ENCODE assay signal across 1 fruit fly cellular context in genomic region chr3R:17810951-17811706, dm6.
TF ChIP-seq lines count a peak whose summit lies in the region.

Gene Alg1 (minus strand): TSS chr3R:17811134.
Gene tinc (plus strand): TSS chr3R:17811541.

TF ChIP-seq in whole organism, embryonic, 481 proteins besides CTCF, POLR2A, EP300 and RAD21 (continued from another document and continues in another):
- TF ChIP-seq sqz (GFP tag; optimal IDR thresholded peaks at IDR 0.05; lab: Kevin White, UChicago) (peak; percentile 13), run (tag; optimal IDR thresholded peaks at IDR 0.05; lab: Kevin White, UChicago) (peak; percentile 37), Elba2 (GFP tag; optimal IDR thresholded peaks at IDR 0.05; lab: Kevin White, UChicago) (no peak), Taf1 (GFP tag; IDR thresholded peaks at IDR 0.05; lab: Robert Waterston, UW) (peak; percentile 60), CG9215 (GFP tag; IDR thresholded peaks at IDR 0.05; lab: Robert Waterston, UW) (0 out of 2 replicates have a peak, but pooled peaks have one; percentile 25), so (GFP tag; IDR thresholded peaks at IDR 0.05; lab: Robert Waterston, UW) (no peak), CG34376 (GFP tag; optimal IDR thresholded peaks at IDR 0.05; lab: Kevin White, UChicago) (peak; percentile 22), CG11093 (GFP tag; IDR thresholded peaks at IDR 0.05; lab: Robert Waterston, UW) (no peak), vvl (GFP tag; IDR thresholded peaks at IDR 0.05; lab: Robert Waterston, UW) (peak; percentile 84), abd-A (tag; optimal IDR thresholded peaks at IDR 0.05; lab: Kevin White, UChicago) (no peak), gce (GFP tag; IDR thresholded peaks at IDR 0.05; lab: Robert Waterston, UW) (no peak), CG7839 (tag; optimal IDR thresholded peaks at IDR 0.05; lab: Kevin White, UChicago) (peak; percentile 77), Stat92E (GFP tag; optimal IDR thresholded peaks at IDR 0.05; lab: Kevin White, UChicago) (peak in 1 of 3 experiments; percentile 71), CG30431 (GFP tag; optimal IDR thresholded peaks at IDR 0.05; lab: Kevin White, UChicago) (no peak), Eip74EF (GFP tag; optimal IDR thresholded peaks at IDR 0.05; lab: Kevin White, UChicago) (peak in 1 of 2 experiments; percentile 43), exex (tag; optimal IDR thresholded peaks at IDR 0.05; lab: Kevin White, UChicago) (peak; percentile 46), NfI (GFP tag; optimal IDR thresholded peaks at IDR 0.05; lab: Kevin White, UChicago) (peak; percentile 40), dmrt99B (tag; optimal IDR thresholded peaks at IDR 0.05; lab: Kevin White, UChicago) (peak; percentile 77), CG2678 (tag; optimal IDR thresholded peaks at IDR 0.05; lab: Kevin White, UChicago) (peak; percentile 86), Poxn (GFP tag; IDR thresholded peaks at IDR 0.05; lab: Robert Waterston, UW) (0 out of 2 replicates have a peak, but pooled peaks have one; percentile 7), CG10209 (GFP tag; optimal IDR thresholded peaks at IDR 0.05; lab: Kevin White, UChicago) (peak; percentile 53), bcd (GFP tag; optimal IDR thresholded peaks at IDR 0.05; lab: Kevin White, UChicago) (peak; percentile 45), klu (GFP tag; IDR thresholded peaks at IDR 0.05; lab: Robert Waterston, UW) (no peak), ems (GFP tag; optimal IDR thresholded peaks at IDR 0.05; lab: Kevin White, UChicago) (peak; percentile 28), CG9817 (tag; optimal IDR thresholded peaks at IDR 0.05; lab: Kevin White, UChicago) (peak; percentile 61), ken (GFP tag; IDR thresholded peaks at IDR 0.05; lab: Robert Waterston, UW) (peak; percentile 15; the same call in 1 of the 3 replicates), CG6813 (GFP tag; optimal IDR thresholded peaks at IDR 0.05; lab: Kevin White, UChicago) (no peak), cas (GFP tag; IDR thresholded peaks at IDR 0.05; lab: Robert Waterston, UW) (peak; percentile 46; the same call in 1 of the 2 replicates), BEAF-32 (GFP tag; optimal IDR thresholded peaks at IDR 0.05; lab: Kevin White, UChicago) (peak; percentile 36), insv (GFP tag; optimal IDR thresholded peaks at IDR 0.05; lab: Kevin White, UChicago) (peak in 1 of 2 experiments; percentile 55), CG13624 (GFP tag; optimal IDR thresholded peaks at IDR 0.05; lab: Kevin White, UChicago) (peak; percentile 63), CG9727 (GFP tag; optimal IDR thresholded peaks at IDR 0.05; lab: Kevin White, UChicago) (peak; percentile 65), pzg (GFP tag; optimal IDR thresholded peaks at IDR 0.05; lab: Kevin White, UChicago) (peak; percentile 90), CG14710 (tag; optimal IDR thresholded peaks at IDR 0.05; lab: Kevin White, UChicago) (peak; percentile 85), CG6791 (GFP tag; IDR thresholded peaks at IDR 0.05; lab: Robert Waterston, UW; ENCODE audit: partially characterized antibody) (0 out of 3 replicates have a peak, but pooled peaks have one; percentile 8), Hey (tag; optimal IDR thresholded peaks at IDR 0.05; lab: Kevin White, UChicago) (no peak), CG7372 (GFP tag; IDR thresholded peaks at IDR 0.05; lab: Robert Waterston, UW) (peak; percentile 26; the same call in 1 of the 2 replicates), CG6854 (GFP tag; optimal IDR thresholded peaks at IDR 0.05; lab: Kevin White, UChicago) (peak; percentile 41), HLH54F (GFP tag; optimal IDR thresholded peaks at IDR 0.05; lab: Kevin White, UChicago) (peak; percentile 42), Med (GFP tag; lab: Kevin White, UChicago) (peak; percentile 75), zfh1 (GFP tag; IDR thresholded peaks at IDR 0.05; lab: Robert Waterston, UW) (peak; percentile 58; the same call in 1 of the 3 replicates), pb (GFP tag; optimal IDR thresholded peaks at IDR 0.05; lab: Kevin White, UChicago) (no peak), tna (GFP tag; IDR thresholded peaks at IDR 0.05; lab: Robert Waterston, UW; ENCODE audit: partially characterized antibody) (no peak), dpn (GFP tag; optimal IDR thresholded peaks at IDR 0.05; lab: Kevin White, UChicago) (peak; percentile 46 to 72), ato (GFP tag; IDR thresholded peaks at IDR 0.05; lab: Robert Waterston, UW; ENCODE audit: partially characterized antibody) (peak; percentile 52; the same call in 1 of the 2 replicates), CG13296 (GFP tag; optimal IDR thresholded peaks at IDR 0.05; lab: Kevin White, UChicago) (peak; percentile 81), az2 (GFP tag; optimal IDR thresholded peaks at IDR 0.05; lab: Kevin White, UChicago) (peak; percentile 55), CG9876 (GFP tag; optimal IDR thresholded peaks at IDR 0.05; lab: Kevin White, UChicago) (no peak), Trl (optimal IDR thresholded peaks at IDR 0.05; lab: Kevin White, UChicago) (no peak), Trl (GFP tag; optimal IDR thresholded peaks at IDR 0.05; lab: Kevin White, UChicago) (peak; percentile 45), CG32532 (GFP tag; IDR thresholded peaks at IDR 0.05; lab: Robert Waterston, UW) (peak; percentile 79), CG14667 (GFP tag; IDR thresholded peaks at IDR 0.05; lab: Robert Waterston, UW) (no peak), scrt (GFP tag; optimal IDR thresholded peaks at IDR 0.05; lab: Kevin White, UChicago) (peak; percentile 16), kay (GFP tag; optimal IDR thresholded peaks at IDR 0.05; lab: Kevin White, UChicago) (peak; percentile 21), CG13775 (GFP tag; optimal IDR thresholded peaks at IDR 0.05; lab: Kevin White, UChicago) (peak; percentile 56), CG3407 (GFP tag; optimal IDR thresholded peaks at IDR 0.05; lab: Kevin White, UChicago) (no peak), gcm (GFP tag; optimal IDR thresholded peaks at IDR 0.05; lab: Kevin White, UChicago) (peak; percentile 52), mam (GFP tag; optimal IDR thresholded peaks at IDR 0.05; lab: Kevin White, UChicago) (peak; percentile 55), CG18764 (GFP tag; optimal IDR thresholded peaks at IDR 0.05; lab: Kevin White, UChicago) (peak; percentile 19), wdn (GFP tag; IDR thresholded peaks at IDR 0.05; lab: Robert Waterston, UW) (0 out of 2 replicates have a peak, but pooled peaks have one; percentile 32), Sry-δ (GFP tag; optimal IDR thresholded peaks at IDR 0.05; lab: Kevin White, UChicago) (peak; percentile 23), phol (tag; optimal IDR thresholded peaks at IDR 0.05; lab: Kevin White, UChicago) (peak; percentile 79), CG14860 (GFP tag; IDR thresholded peaks at IDR 0.05; lab: Robert Waterston, UW; ENCODE audit: partially characterized antibody) (no peak), Abd-B (GFP tag; optimal IDR thresholded peaks at IDR 0.05; lab: Kevin White, UChicago) (peak; percentile 8), cad (GFP tag; optimal IDR thresholded peaks at IDR 0.05; lab: Kevin White, UChicago) (no peak), bsh (GFP tag; optimal IDR thresholded peaks at IDR 0.05; lab: Kevin White, UChicago) (peak in 1 of 2 experiments; percentile 68), Xrp1 (GFP tag; IDR thresholded peaks at IDR 0.05; lab: Robert Waterston, UW) (peak; percentile 68), Meics (GFP tag; optimal IDR thresholded peaks at IDR 0.05; lab: Kevin White, UChicago) (peak; percentile 67), danr (GFP tag; IDR thresholded peaks at IDR 0.05; lab: Robert Waterston, UW) (no peak), CG3847 (GFP tag; IDR thresholded peaks at IDR 0.05; lab: Robert Waterston, UW) (peak; percentile 69), CG3281 (GFP tag; optimal IDR thresholded peaks at IDR 0.05; lab: Kevin White, UChicago) (peak; percentile 64), cg (GFP tag; optimal IDR thresholded peaks at IDR 0.05; lab: Kevin White, UChicago) (peak; percentile 87), slbo (GFP tag; IDR thresholded peaks at IDR 0.05; lab: Robert Waterston, UW) (peak; percentile 74), jigr1 (GFP tag; IDR thresholded peaks at IDR 0.05; lab: Robert Waterston, UW) (no peak), Xbp1 (GFP tag; optimal IDR thresholded peaks at IDR 0.05; lab: Kevin White, UChicago) (peak; percentile 64), Hand (GFP tag; optimal IDR thresholded peaks at IDR 0.05; lab: Kevin White, UChicago) (peak; percentile 2), dati (GFP tag; IDR thresholded peaks at IDR 0.05; lab: Robert Waterston, UW) (no peak), nmo (GFP tag; optimal IDR thresholded peaks at IDR 0.05; lab: Kevin White, UChicago) (peak; percentile 54), CG11085 (GFP tag; IDR thresholded peaks at IDR 0.05; lab: Robert Waterston, UW) (peak; percentile 53; the same call in 1 of the 2 replicates), hth (optimal IDR thresholded peaks at IDR 0.05; lab: Kevin White, UChicago) (no peak), Jarid2 (GFP tag; optimal IDR thresholded peaks at IDR 0.05; lab: Kevin White, UChicago) (peak; percentile 91), gt (GFP tag; IDR thresholded peaks at IDR 0.05; lab: Robert Waterston, UW) (no peak), tap (tag; optimal IDR thresholded peaks at IDR 0.05; lab: Kevin White, UChicago) (peak; percentile 70), sna (GFP tag; IDR thresholded peaks at IDR 0.05; lab: Robert Waterston, UW; ENCODE audit: partially characterized antibody) (no peak), Ets97D (GFP tag; optimal IDR thresholded peaks at IDR 0.05; lab: Kevin White, UChicago) (peak; percentile 77), CG42726 (GFP tag; IDR thresholded peaks at IDR 0.05; lab: Robert Waterston, UW; ENCODE audit: partially characterized antibody) (peak; percentile 72), CG8290 (GFP tag; optimal IDR thresholded peaks at IDR 0.05; lab: Kevin White, UChicago) (no peak), CG8290 (tag; optimal IDR thresholded peaks at IDR 0.05; lab: Kevin White, UChicago) (peak in 1 of 2 experiments; percentile 69), chm (GFP tag; IDR thresholded peaks at IDR 0.05; lab: Robert Waterston, UW) (peak; percentile 72), lilli (GFP tag; optimal IDR thresholded peaks at IDR 0.05; lab: Kevin White, UChicago) (peak; percentile 78), Bdp1 (GFP tag; optimal IDR thresholded peaks at IDR 0.05; lab: Kevin White, UChicago) (no peak), gsb-n (tag; optimal IDR thresholded peaks at IDR 0.05; lab: Kevin White, UChicago) (peak; percentile 52), fu2 (GFP tag; optimal IDR thresholded peaks at IDR 0.05; lab: Kevin White, UChicago) (no peak), CG6254 (GFP tag; optimal IDR thresholded peaks at IDR 0.05; lab: Kevin White, UChicago) (no peak), Atf6 (GFP tag; IDR thresholded peaks at IDR 0.05; lab: Robert Waterston, UW) (peak; percentile 78), Chrac-16 (GFP tag; optimal IDR thresholded peaks at IDR 0.05; lab: Kevin White, UChicago) (peak; percentile 63), Lhr (GFP tag; optimal IDR thresholded peaks at IDR 0.05; lab: Kevin White, UChicago) (peak; percentile 36), lola (GFP tag; optimal IDR thresholded peaks at IDR 0.05; lab: Kevin White, UChicago) (peak in 1 of 3 experiments; percentile 64), MESR4 (GFP tag; optimal IDR thresholded peaks at IDR 0.05; lab: Kevin White, UChicago) (peak; percentile 77), E2f2 (GFP tag; IDR thresholded peaks at IDR 0.05; lab: Robert Waterston, UW) (peak; percentile 80), MBD-R2 (GFP tag; IDR thresholded peaks at IDR 0.05; lab: Robert Waterston, UW) (peak; percentile 53; the same call in 1 of the 2 replicates), CoRest (tag; optimal IDR thresholded peaks at IDR 0.05; lab: Kevin White, UChicago) (peak; percentile 84), dysf (GFP tag; IDR thresholded peaks at IDR 0.05; lab: Robert Waterston, UW) (peak; percentile 61; the same call in 2 of the 3 replicates), croc (GFP tag; conservative IDR thresholded peaks at IDR 0.05; lab: Robert Waterston, UW) (no peak), sd (tag; optimal IDR thresholded peaks at IDR 0.05; lab: Kevin White, UChicago) (peak; percentile 24), CG10979 (tag; optimal IDR thresholded peaks at IDR 0.05; lab: Kevin White, UChicago) (peak; percentile 68), Nf-YB (GFP tag; optimal IDR thresholded peaks at IDR 0.05; lab: Kevin White, UChicago) (peak; percentile 66), CG10147 (GFP tag; optimal IDR thresholded peaks at IDR 0.05; lab: Kevin White, UChicago) (peak; percentile 81), trem (tag; optimal IDR thresholded peaks at IDR 0.05; lab: Kevin White, UChicago) (peak; percentile 64), ham (GFP tag; IDR thresholded peaks at IDR 0.05; lab: Robert Waterston, UW) (no peak), pum (GFP tag; optimal IDR thresholded peaks at IDR 0.05; lab: Kevin White, UChicago) (peak; percentile 0), CG14014 (GFP tag; IDR thresholded peaks at IDR 0.05; lab: Robert Waterston, UW) (0 out of 2 replicates have a peak, but pooled peaks have one; percentile 40), ci (GFP tag; IDR thresholded peaks at IDR 0.05; lab: Robert Waterston, UW) (peak; percentile 45; the same call in 2 of the 3 replicates), twi (tag; optimal IDR thresholded peaks at IDR 0.05; lab: Kevin White, UChicago) (peak; percentile 63), slp2 (GFP tag; optimal IDR thresholded peaks at IDR 0.05; lab: Kevin White, UChicago) (no peak), CG1602 (GFP tag; optimal IDR thresholded peaks at IDR 0.05; lab: Kevin White, UChicago) (peak; percentile 52), CG16813 (GFP tag; IDR thresholded peaks at IDR 0.05; lab: Robert Waterston, UW; ENCODE audit: partially characterized antibody) (0 out of 3 replicates have a peak, but pooled peaks have one; percentile 39), CG12391 (tag; optimal IDR thresholded peaks at IDR 0.05; lab: Kevin White, UChicago) (peak; percentile 88), ap (GFP tag; IDR thresholded peaks at IDR 0.05; lab: Robert Waterston, UW) (no peak), CG16863 (GFP tag; optimal IDR thresholded peaks at IDR 0.05; lab: Kevin White, UChicago) (peak; percentile 32), CG7963 (GFP tag; IDR thresholded peaks at IDR 0.05; lab: Robert Waterston, UW; ENCODE audit: partially characterized antibody) (no peak), sens-2 (GFP tag; IDR thresholded peaks at IDR 0.05; lab: Robert Waterston, UW) (no peak), CG2120 (GFP tag; optimal IDR thresholded peaks at IDR 0.05; lab: Kevin White, UChicago) (peak; percentile 84), Oaz (GFP tag; IDR thresholded peaks at IDR 0.05; lab: Robert Waterston, UW) (no peak; the same call in 1 of the 2 replicates), Max (GFP tag; optimal IDR thresholded peaks at IDR 0.05; lab: Kevin White, UChicago) (peak; percentile 41), CG4404 (GFP tag; IDR thresholded peaks at IDR 0.05; lab: Robert Waterston, UW) (no peak), E2f1 (GFP tag; IDR thresholded peaks at IDR 0.05; lab: Robert Waterston, UW) (peak; percentile 53), CG11456 (GFP tag; IDR thresholded peaks at IDR 0.05; lab: Robert Waterston, UW) (0 out of 3 replicates have a peak, but pooled peaks have one; percentile 24)
